Fruit fly (Drosophila melanogaster) whole organism, embryonic: ENCODE measurements around the gene mxt.

ENCODE experiments used
- Abd-B ChIP-seq: fragments of 200-800 bp; sonication (Bioruptor generic); optimal IDR thresholded peaks from 2 replicates; lab custom pipeline; 2018; ENCODE audit warnings: missing biosample characterization, mild to moderate bottlenecking, missing genetic modification characterization, moderate library complexity
- Atf3 ChIP-seq: fragments of 200-800 bp; sonication (Bioruptor generic); optimal IDR thresholded peaks from 3 replicates; lab custom pipeline; 2016; ENCODE audit warnings: missing biosample characterization, missing genetic modification characterization
- C15 ChIP-seq: fragments of 200-800 bp; sonication (Bioruptor generic); IDR thresholded peaks from 3 replicates; pipeline ENCODE4 v1.3.6; 2022; ENCODE audit warnings: missing biosample characterization, missing genetic modification characterization
- CG11695 ChIP-seq: fragments of 200-800 bp; sonication (Bioruptor generic); IDR thresholded peaks from 3 replicates; pipeline ENCODE4 v1.3.6; 2022; ENCODE audit warnings: missing biosample characterization, missing genetic modification characterization
- CG12219 ChIP-seq: fragments of 200-800 bp; sonication (Bioruptor generic); optimal IDR thresholded peaks from 3 replicates; lab custom pipeline; 2018; ENCODE audit warnings: missing biosample characterization, mild to moderate bottlenecking, missing genetic modification characterization
- CG12391 ChIP-seq: fragments of 200-800 bp; sonication (Bioruptor generic); optimal IDR thresholded peaks from 3 replicates; lab custom pipeline; 2018; ENCODE audit warnings: missing biosample characterization, mild to moderate bottlenecking, missing genetic modification characterization, moderate library complexity
- CG12769 ChIP-seq: fragments of 200-800 bp; sonication (Bioruptor generic); optimal IDR thresholded peaks from 2 replicates; lab custom pipeline; 2019; ENCODE audit warnings: missing biosample characterization, mild to moderate bottlenecking, missing genetic modification characterization, moderate library complexity
- CG13287 ChIP-seq: fragments of 200-800 bp; sonication (Bioruptor generic); IDR thresholded peaks from 2 replicates; pipeline ENCODE4 v1.3.6; 2022; ENCODE audit warnings: missing biosample characterization, missing genetic modification characterization; ENCODE audit not compliant: partially characterized antibody
- CG14441 ChIP-seq: fragments of 200-800 bp; sonication (Bioruptor generic); IDR thresholded peaks from 2 replicates; pipeline ENCODE4 v1.3.6; 2022; ENCODE audit warnings: missing biosample characterization, missing genetic modification characterization
- CG15696 ChIP-seq: fragments of 200-800 bp; sonication (Bioruptor generic); optimal IDR thresholded peaks from 2 replicates; lab custom pipeline; 2019; ENCODE audit warnings: missing biosample characterization, mild to moderate bottlenecking, missing genetic modification characterization, moderate library complexity
- CG17361 ChIP-seq: fragments of 200-800 bp; sonication (Bioruptor generic); IDR thresholded peaks from 3 replicates; pipeline ENCODE4 v1.3.6; 2022; ENCODE audit warnings: missing biosample characterization, missing genetic modification characterization
- CG17802 ChIP-seq: fragments of 200-800 bp; sonication (Bioruptor generic); optimal IDR thresholded peaks from 2 replicates; lab custom pipeline; 2018; ENCODE audit warnings: missing biosample characterization, mild to moderate bottlenecking, missing genetic modification characterization, moderate library complexity
- CG1792 ChIP-seq: fragments of 200-800 bp; sonication (Bioruptor generic); optimal IDR thresholded peaks from 2 replicates; lab custom pipeline; 2016; ENCODE audit warnings: missing biosample characterization, missing genetic modification characterization
- CG30403 ChIP-seq: fragments of 200-800 bp; sonication (Bioruptor generic); optimal IDR thresholded peaks from 3 replicates; lab custom pipeline; 2016; ENCODE audit warnings: missing biosample characterization, missing genetic modification characterization
- CG3065 ChIP-seq: fragments of 200-800 bp; sonication (Bioruptor generic); optimal IDR thresholded peaks from 2 replicates; lab custom pipeline; 2016; ENCODE audit warnings: missing biosample characterization, missing genetic modification characterization
- CG31365 ChIP-seq: fragments of 200-800 bp; sonication (Bioruptor generic); optimal IDR thresholded peaks from 2 replicates; lab custom pipeline; 2018; ENCODE audit warnings: missing biosample characterization, mild to moderate bottlenecking, missing genetic modification characterization
- CG4424 ChIP-seq: fragments of 200-800 bp; sonication (Bioruptor generic); optimal IDR thresholded peaks from 3 replicates; lab custom pipeline; 2016; ENCODE audit warnings: missing biosample characterization, missing genetic modification characterization
- CG4730 ChIP-seq: fragments of 200-800 bp; sonication (Bioruptor generic); IDR thresholded peaks from 2 replicates; pipeline ENCODE4 v1.3.6; 2022; ENCODE audit warnings: missing biosample characterization, missing genetic modification characterization
- CG7963 ChIP-seq: fragments of 200-800 bp; sonication (Bioruptor generic); IDR thresholded peaks from 3 replicates; pipeline ENCODE4 v1.3.6; 2022; ENCODE audit warnings: missing biosample characterization, missing genetic modification characterization; ENCODE audit not compliant: partially characterized antibody
- CG8089 ChIP-seq: fragments of 200-800 bp; sonication (Bioruptor generic); optimal IDR thresholded peaks from 3 replicates; lab custom pipeline; 2016; ENCODE audit warnings: missing biosample characterization, missing genetic modification characterization
- CG8388 ChIP-seq: fragments of 200-800 bp; sonication (Bioruptor generic); optimal IDR thresholded peaks from 2 replicates; lab custom pipeline; 2019; ENCODE audit warnings: missing biosample characterization, mild to moderate bottlenecking, missing genetic modification characterization, moderate library complexity
- CG8478 ChIP-seq: fragments of >200 bp; optimal IDR thresholded peaks from 2 replicates; lab custom pipeline; 2018
- CTCF ChIP-seq: fragments of 200-800 bp; sonication (Bioruptor generic); optimal IDR thresholded peaks from 2 replicates; lab custom pipeline; 2017; ENCODE audit warnings: missing biosample characterization, mild to moderate bottlenecking, missing genetic modification characterization, moderate library complexity
- Chrac-16 ChIP-seq: fragments of 200-800 bp; sonication (Bioruptor generic); optimal IDR thresholded peaks from 3 replicates; lab custom pipeline; 2016; ENCODE audit warnings: missing biosample characterization, missing genetic modification characterization
- D ChIP-seq, 2 experiments: fragments of 200-800 bp in 1 of 2; fragments of >200 bp in 1 of 2; sonication (Bioruptor generic) in 1 of 2; optimal IDR thresholded peaks; 2 replicates in 1 of 2; 3 replicates in 1 of 2; lab custom pipeline; 2017; ENCODE audit warnings: mild to moderate bottlenecking in 1 of 2, missing biosample characterization in 1 of 2, missing genetic modification characterization in 1 of 2, missing genetic modification reagents in 1 of 2
- E2f1 ChIP-seq: fragments of 200-800 bp; sonication (Bioruptor generic); IDR thresholded peaks from 2 replicates; pipeline ENCODE4 v1.3.6; 2022; ENCODE audit warnings: missing biosample characterization, missing genetic modification characterization
- Fer1 ChIP-seq: fragments of 200-800 bp; sonication (Bioruptor generic); optimal IDR thresholded peaks from 2 replicates; lab custom pipeline; 2017; ENCODE audit warnings: missing biosample characterization, mild to moderate bottlenecking, missing genetic modification characterization
- HLHmδ ChIP-seq: fragments of 200-800 bp; sonication (Bioruptor generic); optimal IDR thresholded peaks from 2 replicates; lab custom pipeline; 2018; ENCODE audit warnings: missing biosample characterization, mild to moderate bottlenecking, missing genetic modification characterization, moderate library complexity
- Hey ChIP-seq: fragments of 200-800 bp; sonication (Bioruptor generic); optimal IDR thresholded peaks from 3 replicates; lab custom pipeline; 2018; ENCODE audit warnings: missing biosample characterization, mild to moderate bottlenecking, missing genetic modification characterization
- Jarid2 ChIP-seq: fragments of 200-800 bp; sonication (Bioruptor generic); optimal IDR thresholded peaks from 3 replicates; lab custom pipeline; 2017; ENCODE audit warnings: mild to moderate bottlenecking, missing biosample characterization, missing genetic modification reagents, missing genetic modification characterization
- Ravus ChIP-seq: fragments of 200-800 bp; sonication (Bioruptor generic); IDR thresholded peaks from 2 replicates; pipeline ENCODE4 v1.3.6; 2022; ENCODE audit warnings: missing biosample characterization, missing genetic modification characterization
- ab ChIP-seq: fragments of 200-800 bp; sonication (Bioruptor generic); optimal IDR thresholded peaks from 2 replicates; lab custom pipeline; 2016; ENCODE audit warnings: missing biosample characterization, missing genetic modification characterization
- dati ChIP-seq: fragments of 200-800 bp; sonication (Bioruptor generic); IDR thresholded peaks from 2 replicates; pipeline ENCODE4 v1.3.6; 2022; ENCODE audit warnings: missing biosample characterization, missing genetic modification characterization
- dmrt11E ChIP-seq: fragments of 200-800 bp; sonication (Bioruptor generic); optimal IDR thresholded peaks from 3 replicates; lab custom pipeline; 2018; ENCODE audit warnings: missing biosample characterization, mild to moderate bottlenecking, missing genetic modification characterization, moderate library complexity
- ems ChIP-seq: fragments of 200-800 bp; sonication (Bioruptor generic); optimal IDR thresholded peaks from 3 replicates; lab custom pipeline; 2016; ENCODE audit warnings: missing biosample characterization, missing genetic modification characterization
- grau ChIP-seq: fragments of 200-800 bp; optimal IDR thresholded peaks from 3 replicates; lab custom pipeline; 2019; ENCODE audit warnings: missing biosample characterization, mild to moderate bottlenecking, missing genetic modification characterization, moderate library complexity
- gsb ChIP-seq: fragments of 200-800 bp; sonication (Bioruptor generic); IDR thresholded peaks from 2 replicates; pipeline ENCODE4 v1.3.6; 2022; ENCODE audit warnings: missing biosample characterization, missing genetic modification characterization
- hth ChIP-seq: fragments of >200 bp; optimal IDR thresholded peaks from 2 replicates; lab custom pipeline; 2017; ENCODE audit warnings: inconsistent platforms
- insv ChIP-seq, 2 experiments: fragments of 200-800 bp; sonication (Bioruptor generic); optimal IDR thresholded peaks; 3 replicates each; lab custom pipeline; 2016 to 2018; ENCODE audit warnings: missing biosample characterization in 2 of 2, missing genetic modification characterization in 2 of 2
- jigr1 ChIP-seq: fragments of 200-800 bp; sonication (Bioruptor generic); IDR thresholded peaks from 3 replicates; pipeline ENCODE4 v1.3.6; 2022; ENCODE audit warnings: missing biosample characterization, missing genetic modification characterization
- lov ChIP-seq, 2 experiments: fragments of 200-800 bp in 1 of 2; fragments of >200 bp in 1 of 2; sonication (Bioruptor generic) in 1 of 2; IDR thresholded peaks in 1 of 2; optimal IDR thresholded peaks in 1 of 2; 2 replicates in 1 of 2; 3 replicates in 1 of 2; pipeline versions ENCODE4 v1.3.6 to Lab custom; 2017 to 2022; ENCODE audit warnings: missing biosample characterization in 1 of 2, missing genetic modification characterization in 1 of 2
- luna ChIP-seq: fragments of 200-800 bp; sonication (Bioruptor generic); optimal IDR thresholded peaks from 2 replicates; lab custom pipeline; 2016; ENCODE audit warnings: missing biosample characterization, missing genetic modification characterization
- peb ChIP-seq: fragments of 200-800 bp; sonication (Bioruptor generic); IDR thresholded peaks from 2 replicates; pipeline ENCODE4 v1.3.6; 2022; ENCODE audit warnings: missing biosample characterization, missing genetic modification characterization
- pho ChIP-seq: fragments of 200-800 bp; sonication (Bioruptor generic); optimal IDR thresholded peaks from 2 replicates; lab custom pipeline; 2016; ENCODE audit warnings: missing biosample characterization, missing genetic modification characterization
- sd ChIP-seq: fragments of 200-800 bp; sonication (Bioruptor generic); optimal IDR thresholded peaks from 3 replicates; lab custom pipeline; 2018; ENCODE audit warnings: missing biosample characterization, mild to moderate bottlenecking, missing genetic modification characterization, moderate library complexity
- tna ChIP-seq: fragments of 200-800 bp; sonication (Bioruptor generic); IDR thresholded peaks from 2 replicates; pipeline ENCODE4 v1.3.6; 2022; ENCODE audit warnings: missing biosample characterization, missing genetic modification characterization; ENCODE audit not compliant: partially characterized antibody
- vfl ChIP-seq: fragments of 200-800 bp; sonication (Bioruptor generic); optimal IDR thresholded peaks from 2 replicates; lab custom pipeline; 2016; ENCODE audit warnings: missing biosample characterization, missing genetic modification characterization
- wdn ChIP-seq: fragments of 200-800 bp; sonication (Bioruptor generic); IDR thresholded peaks from 2 replicates; pipeline ENCODE4 v1.3.6; 2022; ENCODE audit warnings: missing biosample characterization, missing genetic modification characterization

Gene mxt

DNA sequence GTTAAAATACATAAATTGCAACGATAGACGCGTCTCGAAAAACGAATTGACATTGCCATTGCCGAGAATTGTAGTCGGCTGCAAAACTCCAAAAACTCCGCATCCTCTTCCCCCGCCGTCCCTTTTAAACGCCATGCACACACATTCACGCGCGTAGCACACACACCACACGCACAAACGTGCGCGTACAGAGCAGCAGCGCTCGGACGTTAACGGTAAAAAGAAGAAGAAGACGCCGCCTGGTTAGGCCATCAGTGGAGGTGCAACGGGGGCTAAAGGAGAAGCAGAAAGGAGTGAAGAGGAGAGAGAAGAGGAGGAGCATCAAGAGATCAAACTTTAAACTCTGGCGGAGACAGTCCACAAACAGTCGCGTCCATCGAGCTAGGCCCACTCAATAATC, 24.8 kb downstream of the mxt start (continued):
- no peak for TF ChIP-seq CG17802 (tag; lab: Kevin White, UChicago)
- TF ChIP-seq HLHmδ (GFP tag; lab: Kevin White, UChicago): no peak

DNA sequence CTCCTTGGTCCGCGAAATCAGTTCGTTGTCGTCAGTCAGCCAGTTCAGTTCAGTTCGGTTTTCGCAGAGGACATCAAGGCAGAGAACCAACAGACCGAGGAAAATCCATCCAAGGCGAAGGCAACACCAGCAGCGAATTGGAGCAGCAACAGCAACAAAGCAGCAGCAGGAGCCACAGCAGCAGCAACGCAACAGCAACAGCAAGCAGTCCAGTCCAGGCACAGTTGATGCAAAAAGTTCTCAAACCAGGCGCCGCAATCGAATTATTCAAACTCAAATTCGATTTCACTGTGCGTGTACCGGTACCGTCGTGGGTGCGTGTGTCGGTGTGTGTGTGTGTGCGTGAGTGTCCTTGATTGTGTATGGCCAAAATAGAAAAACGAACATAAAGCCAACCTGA, 25.3 kb downstream of the mxt start, which contains the start of gene CG15628:
Gene CG15628, plus strand, starts transcription at position 18 of the 400 bp plus-strand sequence.
- TF ChIP-seq CG8388 (peak; percentile 91), wdn (no peak), HLHmδ (GFP tag; lab: Kevin White, UChicago) (peak; percentile 16), gsb (GFP tag; lab: Robert Waterston, UW) (0 out of 2 replicates have a peak, but pooled peaks have one; percentile 1), lov (optimal IDR thresholded peaks at IDR 0.05; lab: Kevin White, UChicago) (no peak), lov (GFP tag; IDR thresholded peaks at IDR 0.05; lab: Robert Waterston, UW) (0 out of 3 replicates have a peak, but pooled peaks have one; percentile 28), CG31365 (peak; percentile 23), CG15696 (tag; lab: Kevin White, UChicago) (no peak), Jarid2 (GFP tag; lab: Kevin White, UChicago) (peak; percentile 18), peb (no peak), CG13287 (GFP tag; lab: Robert Waterston, UW) (0 out of 2 replicates have a peak, but pooled peaks have one; percentile 9), Atf3 (GFP tag; lab: Kevin White, UChicago) (no peak), D (optimal IDR thresholded peaks at IDR 0.05; lab: Kevin White, UChicago) (peak; percentile 41), D (GFP tag; optimal IDR thresholded peaks at IDR 0.05; lab: Kevin White, UChicago) (no peak), Ravus (GFP tag; lab: Robert Waterston, UW) (no peak), ems (no peak), CG8478 (lab: Kevin White, UChicago) (no peak), dati (GFP tag; lab: Robert Waterston, UW) (no peak)

DNA sequence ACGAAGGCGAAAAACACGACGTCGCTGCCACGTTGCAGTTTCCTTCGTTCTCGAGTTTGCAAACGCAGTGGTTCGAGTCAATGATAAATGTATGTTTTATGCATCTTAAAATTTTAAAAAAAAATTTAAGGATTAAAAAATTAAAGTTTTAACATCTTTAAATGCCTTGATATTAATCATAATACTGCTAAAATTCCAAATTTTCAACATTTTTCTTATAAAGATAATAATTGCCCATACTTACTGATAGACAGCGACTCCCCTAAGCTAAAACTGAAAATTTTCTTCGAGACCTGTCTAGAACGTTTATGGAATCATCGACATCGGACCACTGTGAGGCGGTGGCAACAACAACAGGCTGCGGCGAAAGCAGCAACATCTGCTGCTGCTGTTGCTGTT, 25.8 kb downstream of the mxt start:
- peak; percentile 27 for TF ChIP-seq sd (tag; lab: Kevin White, UChicago)
- no peak for TF ChIP-seq CG3065 (GFP tag; lab: Kevin White, UChicago)
- TF ChIP-seq ab (GFP tag; lab: Kevin White, UChicago): no peak
- TF ChIP-seq Chrac-16 (GFP tag; lab: Kevin White, UChicago): peak; percentile 20
- 0 out of 2 replicates have a peak, but pooled peaks have one; percentile 4 for TF ChIP-seq CG4730 (GFP tag; lab: Robert Waterston, UW)
- TF ChIP-seq grau: peak; percentile 78
- no peak for TF ChIP-seq CG8089 (GFP tag; lab: Kevin White, UChicago)
- TF ChIP-seq hth (lab: Kevin White, UChicago): no peak
- peak; percentile 90 for TF ChIP-seq CG17361 (GFP tag; lab: Robert Waterston, UW)
- no peak; the same call in 2 of the 3 replicates for TF ChIP-seq C15 (GFP tag; lab: Robert Waterston, UW)
- peak; percentile 51 for TF ChIP-seq Abd-B
- no peak; the same call in 2 of the 3 replicates for TF ChIP-seq jigr1 (GFP tag; lab: Robert Waterston, UW)
- TF ChIP-seq vfl (GFP tag; lab: Kevin White, UChicago): peak; percentile 46
- no peak for TF ChIP-seq luna
- TF ChIP-seq CG12391 (tag; lab: Kevin White, UChicago): peak; percentile 36
- no peak for TF ChIP-seq CG12769
- TF ChIP-seq CTCF (GFP tag; lab: Kevin White, UChicago): peak; percentile 3
- TF ChIP-seq CG14441 (GFP tag; lab: Robert Waterston, UW): peak; percentile 54
- TF ChIP-seq CG11695 (GFP tag; lab: Robert Waterston, UW): peak; percentile 75
- peak; percentile 50 for TF ChIP-seq CG4424 (GFP tag; lab: Kevin White, UChicago)
- no peak for TF ChIP-seq insv (GFP tag; optimal IDR thresholded peaks at IDR 0.05; lab: Kevin White, UChicago)
- no peak for TF ChIP-seq tna
- TF ChIP-seq Hey (tag; lab: Kevin White, UChicago): no peak
- peak; percentile 18 for TF ChIP-seq dmrt11E
- TF ChIP-seq CG1792: peak; percentile 39
- TF ChIP-seq pho (GFP tag; lab: Kevin White, UChicago): peak; percentile 49
- TF ChIP-seq CG12219 (GFP tag; lab: Kevin White, UChicago): no peak
- TF ChIP-seq CG7963: no peak
- peak; percentile 93 for TF ChIP-seq Fer1 (GFP tag; lab: Kevin White, UChicago)
- no peak for TF ChIP-seq D (optimal IDR thresholded peaks at IDR 0.05; lab: Kevin White, UChicago)
- TF ChIP-seq D (GFP tag; optimal IDR thresholded peaks at IDR 0.05; lab: Kevin White, UChicago): peak; percentile 60
- peak; percentile 61; the same call in 1 of the 2 replicates for TF ChIP-seq E2f1 (GFP tag; lab: Robert Waterston, UW)
- peak; percentile 60 for TF ChIP-seq CG30403
